Worm (Caenorhabditis elegans): Measurements from ENCODE around the gene atg-16.2.

- TF ChIP-seq nhr-11 (tag; optimal IDR thresholded peaks at IDR 0.05) (no peak), nhr-237 (tag; optimal IDR thresholded peaks at IDR 0.05) (no peak), ets-5 (GFP tag; IDR thresholded peaks at IDR 0.05) (no peak), nhr-47 (tag; optimal IDR thresholded peaks at IDR 0.05) (no peak), skn-1 (tag; optimal IDR thresholded peaks at IDR 0.05) (no peak), egl-27 (tag; optimal IDR thresholded peaks at IDR 0.05) (no peak), zip-4 (GFP tag; optimal IDR thresholded peaks at IDR 0.05) (no peak), lin-13 (GFP tag; optimal IDR thresholded peaks at IDR 0.05) (no peak), ztf-11 (tag; optimal IDR thresholded peaks at IDR 0.05) (no peak), C04F5.9 (tag; optimal IDR thresholded peaks at IDR 0.05) (no peak), efl-1 (optimal IDR thresholded peaks at IDR 0.05) (no peak), efl-1 (GFP tag; optimal IDR thresholded peaks at IDR 0.05 in 1 of 2) (peak in 1 of 2 experiments; percentile 43), unc-86 (tag; optimal IDR thresholded peaks at IDR 0.05) (no peak)
Measured at ce11 chrII:6411660-6412451, 41.3 kb downstream of the atg-16.2 start.

All from whole organism, L1 larva.